Worm (Caenorhabditis elegans) whole organism, dauer: Measurements from ENCODE around the gene K01D12.8.

Source experiments
- unc-62 ChIP-seq: sonication (generic microtip); optimal IDR thresholded peaks from 2 replicates; lab custom pipeline; 2017; ENCODE audit warnings: missing biosample characterization, missing genetic modification reagents, missing genetic modification characterization

K01D12.8 gene

ce11 chrV:12432111-12432510 lies 29.7 kb downstream of the K01D12.8 start, which contains the start of gene C54D10.13:
C54D10.13 (minus strand) TSS chrV:12432289.
- no peak for TF ChIP-seq unc-62

- no peak for TF ChIP-seq unc-62
These were observed 30.6 kb downstream of the K01D12.8 start for ce11 chrV:12433105-12433504.

ce11 chrV:12433717-12434116 lies 31.3 kb downstream of the K01D12.8 start, which contains the start of gene srh-25:
srh-25 (minus strand) TSS chrV:12433817.
- TF ChIP-seq unc-62 = no peak

- no peak for TF ChIP-seq unc-62
These were observed 39.0 kb downstream of the K01D12.8 start, which contains the start of gene pals-37 for ce11 chrV:12441420-12441819. pals-37 (minus strand) TSS chrV:12441520.

ce11 chrV:12443754-12444153 lies 41.3 kb downstream of the K01D12.8 start, which contains the start of gene pals-39:
pals-39 (minus strand) TSS chrV:12443854.
- TF ChIP-seq unc-62 = no peak

- TF ChIP-seq unc-62 = no peak
These were observed 44.4 kb downstream of the K01D12.8 start, which contains the start of the genes pals-38 and C54D10.9 for ce11 chrV:12446895-12447294. pals-38 (minus strand) TSS chrV:12446995. C54D10.9 (plus strand) TSS chrV:12447153.

ce11 chrV:12449902-12450301 lies 47.4 kb downstream of the K01D12.8 start, which contains the start of gene C54D10.10:
C54D10.10 (minus strand) TSS chrV:12450002.
- no peak for TF ChIP-seq unc-62

ce11 chrV:12450441-12450840 lies 48.0 kb downstream of the K01D12.8 start, which contains the start of gene F28C1.1:
F28C1.1 (plus strand) TSS chrV:12450805.
- TF ChIP-seq unc-62 = no peak
